Fruit fly (Drosophila melanogaster): ENCODE results near the gene eIF4EHP.

dm6 chr3R:24053506-24054102 lies 55.2 kb downstream of the eIF4EHP start:
- TF ChIP-seq OdsH (GFP tag; optimal IDR thresholded peaks at IDR 0.05) (no peak), Vsx2 (GFP tag; optimal IDR thresholded peaks at IDR 0.05; ENCODE audit: partially characterized antibody) (no peak), h (GFP tag; optimal IDR thresholded peaks at IDR 0.05) (peak; percentile 95), Hr78 (GFP tag; optimal IDR thresholded peaks at IDR 0.05) (no peak), pan (optimal IDR thresholded peaks at IDR 0.05) (no peak), sage (GFP tag; optimal IDR thresholded peaks at IDR 0.05) (no peak), psq (GFP tag; optimal IDR thresholded peaks at IDR 0.05) (no peak), brk (GFP tag; optimal IDR thresholded peaks at IDR 0.05) (no peak)
